Worm (Caenorhabditis elegans) whole organism, L2 larva: ENCODE measurements around the gene clec-58.

Experiments used
- C34F6.9 ChIP-seq: fragments of 150-350 bp; optimal IDR thresholded peaks from 2 replicates; lab custom pipeline; 2014; ENCODE audit warnings: missing biosample characterization, missing genetic modification characterization
- Y55F3AM.14 ChIP-seq: fragments of 200-800 bp; sonication (Bioruptor generic); optimal IDR thresholded peaks from 2 replicates; lab custom pipeline; 2018; ENCODE audit warnings: mild to moderate bottlenecking, missing genetic modification characterization, missing compliant biosample characterization
- ZK546.5 ChIP-seq: sonication (generic microtip); optimal IDR thresholded peaks from 2 replicates; lab custom pipeline; 2017; ENCODE audit warnings: missing biosample characterization, missing genetic modification characterization
- alr-1 ChIP-seq: fragments of 150-350 bp; optimal IDR thresholded peaks from 2 replicates; lab custom pipeline; 2014; ENCODE audit warnings: missing biosample characterization, missing genetic modification characterization
- aly-2 ChIP-seq: fragments of 150-350 bp; optimal IDR thresholded peaks from 2 replicates; lab custom pipeline; 2014; ENCODE audit warnings: missing biosample characterization, missing genetic modification characterization
- ama-1 ChIP-seq: fragments of 150-350 bp; optimal IDR thresholded peaks from 2 replicates; lab custom pipeline; 2018; ENCODE audit warnings: inconsistent platforms
- blmp-1 ChIP-seq: sonication (generic microtip); optimal IDR thresholded peaks from 2 replicates; lab custom pipeline; 2017; ENCODE audit warnings: missing genetic modification characterization, mild to moderate bottlenecking, missing compliant biosample characterization, antibody characterized with exemption, moderate library complexity; ENCODE audit not compliant: insufficient read depth
- ceh-16 ChIP-seq: fragments of 150-350 bp; optimal IDR thresholded peaks from 2 replicates; lab custom pipeline; 2014; ENCODE audit warnings: missing biosample characterization, missing genetic modification characterization
- ceh-82 ChIP-seq: fragments of 150-350 bp; optimal IDR thresholded peaks from 2 replicates; lab custom pipeline; 2014; ENCODE audit warnings: missing biosample characterization, missing genetic modification characterization
- crh-2 ChIP-seq: sonication (generic microtip); optimal IDR thresholded peaks from 2 replicates; lab custom pipeline; 2017; ENCODE audit warnings: missing biosample characterization, missing genetic modification characterization
- dmd-4 ChIP-seq: sonication (generic microtip); optimal IDR thresholded peaks from 2 replicates; lab custom pipeline; 2017; ENCODE audit warnings: missing biosample characterization, missing genetic modification characterization
- egl-27 ChIP-seq: sonication (generic microtip); optimal IDR thresholded peaks from 3 replicates; lab custom pipeline; 2017; ENCODE audit warnings: missing biosample characterization, missing genetic modification reagents, missing genetic modification characterization
- elt-3 ChIP-seq: sonication (generic microtip); optimal IDR thresholded peaks from 2 replicates; lab custom pipeline; 2017; ENCODE audit warnings: missing biosample characterization, missing genetic modification characterization
- fos-1 ChIP-seq: fragments of 150-350 bp; optimal IDR thresholded peaks from 2 replicates; lab custom pipeline; 2014; ENCODE audit warnings: missing biosample characterization, missing genetic modification characterization
- lin-11 ChIP-seq: fragments of 150-350 bp; sonication (generic microtip); optimal IDR thresholded peaks from 2 replicates; lab custom pipeline; 2014; ENCODE audit warnings: missing biosample characterization, missing genetic modification characterization, inconsistent platforms, mixed read lengths
- lin-13 ChIP-seq: fragments of 150-350 bp; optimal IDR thresholded peaks from 2 replicates; lab custom pipeline; 2014; ENCODE audit warnings: missing biosample characterization, missing genetic modification reagents, missing genetic modification characterization
- lin-39 ChIP-seq: fragments of 150-350 bp; optimal IDR thresholded peaks from 2 replicates; lab custom pipeline; 2014; ENCODE audit warnings: missing biosample characterization, missing genetic modification reagents, missing genetic modification characterization
- lsy-2 ChIP-seq, 2 experiments: fragments of 150-350 bp in 1 of 2; sonication (generic microtip) in 1 of 2; optimal IDR thresholded peaks; 2 replicates each; lab custom pipeline; 2014 to 2017; ENCODE audit warnings: missing biosample characterization in 2 of 2, missing genetic modification characterization in 2 of 2
- mbf-1 ChIP-seq: sonication (generic microtip); optimal IDR thresholded peaks from 2 replicates; lab custom pipeline; 2017; ENCODE audit warnings: missing biosample characterization, missing genetic modification characterization
- nhr-11 ChIP-seq: fragments of 150-350 bp; optimal IDR thresholded peaks from 2 replicates; lab custom pipeline; 2014; ENCODE audit warnings: missing biosample characterization, missing genetic modification characterization
- nhr-129 ChIP-seq: fragments of 150-350 bp; optimal IDR thresholded peaks from 2 replicates; lab custom pipeline; 2014; ENCODE audit warnings: missing biosample characterization, missing genetic modification characterization
- nhr-23 ChIP-seq: fragments of 150-350 bp; optimal IDR thresholded peaks from 2 replicates; lab custom pipeline; 2014; ENCODE audit warnings: missing biosample characterization, missing genetic modification reagents, missing genetic modification characterization
- nhr-25 ChIP-seq: fragments of 150-350 bp; sonication (generic microtip); optimal IDR thresholded peaks from 3 replicates; lab custom pipeline; 2014; ENCODE audit warnings: missing biosample characterization, missing genetic modification characterization
- peb-1 ChIP-seq: fragments of 150-350 bp; optimal IDR thresholded peaks from 2 replicates; lab custom pipeline; 2014; ENCODE audit warnings: missing biosample characterization, missing genetic modification characterization
- sma-3 ChIP-seq: sonication (generic microtip); optimal IDR thresholded peaks from 2 replicates; lab custom pipeline; 2016; ENCODE audit warnings: missing genetic modification reagents, missing genetic modification characterization, missing compliant biosample characterization
- sma-9 ChIP-seq, 2 experiments: fragments of 150-350 bp in 1 of 2; sonication (generic microtip) in 1 of 2; optimal IDR thresholded peaks; 2 replicates each; lab custom pipeline; 2014 to 2016; ENCODE audit warnings: missing genetic modification characterization in 2 of 2, mild to moderate bottlenecking in 1 of 2, missing biosample characterization in 1 of 2, missing compliant biosample characterization in 1 of 2, missing genetic modification reagents in 1 of 2, moderate library complexity in 1 of 2
- snpc-4 ChIP-seq: fragments of 150-350 bp; optimal IDR thresholded peaks from 2 replicates; lab custom pipeline; 2014; ENCODE audit warnings: missing biosample characterization, missing genetic modification characterization
- unc-39 ChIP-seq: fragments of 150-350 bp; optimal IDR thresholded peaks from 2 replicates; lab custom pipeline; 2014; ENCODE audit warnings: missing biosample characterization, missing genetic modification characterization
- unc-62 ChIP-seq: fragments of 150-350 bp; optimal IDR thresholded peaks from 2 replicates; lab custom pipeline; 2014; ENCODE audit warnings: missing biosample characterization, missing genetic modification reagents, missing genetic modification characterization
- zag-1 ChIP-seq: fragments of 150-350 bp; optimal IDR thresholded peaks from 2 replicates; lab custom pipeline; 2014; ENCODE audit warnings: missing biosample characterization, missing genetic modification characterization
- ztf-1 ChIP-seq: fragments of 200-800 bp; sonication (Bioruptor generic); conservative IDR thresholded peaks from 2 replicates; pipeline ENCODE4 v1.3.6; 2022; ENCODE audit warnings: missing genetic modification characterization, missing compliant biosample characterization
- ztf-11 ChIP-seq: sonication (generic microtip); optimal IDR thresholded peaks from 2 replicates; lab custom pipeline; 2017; ENCODE audit warnings: missing biosample characterization, missing genetic modification characterization
- ztf-4 ChIP-seq: fragments of 150-350 bp; optimal IDR thresholded peaks from 2 replicates; lab custom pipeline; 2014; ENCODE audit warnings: missing biosample characterization, missing genetic modification characterization

Gene clec-58

DNA sequence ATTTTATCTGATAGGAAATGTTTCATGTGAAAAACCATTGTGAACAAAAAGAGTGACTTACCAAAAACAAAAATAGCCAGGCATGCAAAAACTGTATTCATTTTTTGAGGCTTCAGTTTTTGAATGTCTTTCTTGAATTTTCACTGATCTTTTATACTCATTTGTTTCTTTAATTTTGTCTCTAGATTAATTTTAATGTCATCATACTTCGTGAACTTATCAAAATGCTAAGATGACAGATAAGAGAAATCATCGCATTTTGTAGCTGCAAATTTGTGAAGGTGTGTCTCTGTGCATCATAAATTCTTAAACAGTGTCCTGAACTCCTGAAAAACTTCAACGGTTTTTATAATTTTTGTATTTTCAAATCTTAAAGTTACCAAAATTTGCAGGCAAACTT, at the start of gene clec-58:
clec-58 (minus strand) TSS at position 101 of the 400 bp plus-strand sequence.
- no peak for TF ChIP-seq unc-62 (GFP tag; lab: Kevin White, UChicago)
- TF ChIP-seq ceh-16 (tag; lab: Kevin White, UChicago): no peak
- no peak for TF ChIP-seq dmd-4 (tag; lab: Kevin White, UChicago)
- TF ChIP-seq zag-1: no peak
- no peak for TF ChIP-seq mbf-1 (tag; lab: Kevin White, UChicago)
- no peak for TF ChIP-seq nhr-23 (tag; lab: Kevin White, UChicago)
- TF ChIP-seq sma-9 (GFP tag; optimal IDR thresholded peaks at IDR 0.05; lab: Kevin White, UChicago): no peak
- no peak for TF ChIP-seq sma-9 (tag; optimal IDR thresholded peaks at IDR 0.05; lab: Kevin White, UChicago)
- TF ChIP-seq elt-3 (tag; lab: Kevin White, UChicago): no peak
- no peak for TF ChIP-seq alr-1 (tag; lab: Kevin White, UChicago)
- no peak for TF ChIP-seq fos-1 (tag; lab: Kevin White, UChicago)
- no peak for TF ChIP-seq crh-2
- no peak for TF ChIP-seq lsy-2 (tag; optimal IDR thresholded peaks at IDR 0.05; lab: Kevin White, UChicago)
- no peak for TF ChIP-seq ama-1 (lab: Kevin White, UChicago)
- no peak for TF ChIP-seq nhr-129 (tag; lab: Kevin White, UChicago)
- TF ChIP-seq ZK546.5: no peak
- no peak for TF ChIP-seq lin-13
- no peak for TF ChIP-seq snpc-4 (tag; lab: Kevin White, UChicago)
- no peak for TF ChIP-seq peb-1 (tag; lab: Kevin White, UChicago)

DNA sequence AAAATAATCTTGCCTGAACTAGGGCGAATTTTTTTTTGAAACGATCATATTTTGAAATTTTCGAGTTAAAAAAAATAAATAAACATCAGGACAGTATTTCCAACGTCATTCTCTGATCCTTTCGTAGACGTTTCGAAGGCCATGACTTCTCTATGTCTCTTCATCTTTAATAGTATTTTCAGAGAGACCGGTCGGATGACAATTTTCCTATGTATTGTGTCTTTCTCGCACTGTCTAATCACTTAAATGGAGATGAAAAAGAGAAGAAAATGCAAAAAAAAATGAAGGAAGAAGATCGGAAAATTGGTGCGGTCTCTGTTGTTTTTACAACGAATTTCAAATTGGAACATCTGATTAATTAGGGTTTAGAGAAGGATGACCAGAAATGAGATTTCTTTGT, 49.2 kb upstream of the clec-58 start:
- no peak for TF ChIP-seq nhr-129 (tag; lab: Kevin White, UChicago)
- TF ChIP-seq crh-2: peak; percentile 17
- TF ChIP-seq aly-2 (tag; lab: Kevin White, UChicago): no peak
- no peak for TF ChIP-seq lsy-2 (tag; optimal IDR thresholded peaks at IDR 0.05; lab: Kevin White, UChicago)
- peak; percentile 23 for TF ChIP-seq nhr-25
- no peak for TF ChIP-seq unc-62 (GFP tag; lab: Kevin White, UChicago)
- TF ChIP-seq sma-3 (GFP tag; lab: Kevin White, UChicago): no peak
- no peak for TF ChIP-seq ceh-16 (tag; lab: Kevin White, UChicago)
- TF ChIP-seq lin-39: no peak
- TF ChIP-seq C34F6.9 (tag; lab: Kevin White, UChicago): no peak
- TF ChIP-seq peb-1 (tag; lab: Kevin White, UChicago): no peak

DNA sequence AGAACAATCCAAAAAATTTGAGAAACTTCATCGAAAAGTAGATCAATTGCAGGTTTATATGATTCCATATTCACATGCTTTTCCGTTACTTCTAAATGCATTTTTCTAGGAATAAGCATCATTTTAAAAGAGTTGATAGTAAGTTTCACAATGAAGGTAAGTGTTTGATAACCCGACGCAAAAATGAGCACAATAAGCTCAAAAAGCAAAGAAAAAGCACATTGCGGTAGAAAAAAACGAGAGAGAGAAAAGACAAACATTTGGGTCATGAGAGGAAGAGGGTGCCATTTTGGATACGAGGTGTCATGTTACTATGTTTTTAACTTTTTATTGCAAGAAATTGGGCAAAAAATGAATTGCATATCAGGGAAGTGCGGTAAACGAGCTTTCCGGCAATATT, 48.4 kb upstream of the clec-58 start, which contains the start of gene F59B10.6:
F59B10.6 (minus strand) TSS at position 101 of the 400 bp plus-strand sequence.
- TF ChIP-seq nhr-11 (tag; lab: Kevin White, UChicago) (no peak), egl-27 (tag; lab: Kevin White, UChicago) (no peak), peb-1 (tag; lab: Kevin White, UChicago) (no peak), ztf-1 (GFP tag; lab: Robert Waterston, UW) (no peak), lsy-2 (tag; optimal IDR thresholded peaks at IDR 0.05; lab: Kevin White, UChicago) (no peak), ama-1 (lab: Kevin White, UChicago) (no peak), unc-39 (tag; lab: Kevin White, UChicago) (no peak), ztf-11 (tag; lab: Kevin White, UChicago) (no peak), ceh-16 (tag; lab: Kevin White, UChicago) (no peak), mbf-1 (tag; lab: Kevin White, UChicago) (no peak)

DNA sequence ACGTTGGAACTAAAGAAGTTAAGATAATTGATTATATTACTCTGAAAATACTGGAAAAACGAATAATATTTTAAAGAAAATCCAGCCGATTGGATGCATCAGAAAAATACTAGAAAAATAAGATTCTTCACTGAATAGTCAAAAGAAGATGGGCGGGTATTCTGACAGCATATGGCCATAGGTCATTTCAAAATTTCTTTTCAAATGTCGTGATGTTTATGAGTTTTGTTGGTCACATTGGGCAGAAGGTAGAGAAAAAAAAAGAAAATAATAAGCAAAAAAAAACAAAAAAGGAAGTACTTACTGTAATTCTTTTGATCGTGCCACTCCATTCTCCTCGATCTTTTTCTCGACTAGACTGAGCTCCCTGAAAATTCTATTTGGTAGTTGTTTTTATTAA, 47.6 kb upstream of the clec-58 start, which contains the start of gene F59B10.5:
F59B10.5 (minus strand) TSS at position 101 of the 400 bp plus-strand sequence.
- no peak for TF ChIP-seq mbf-1 (tag; lab: Kevin White, UChicago)

DNA sequence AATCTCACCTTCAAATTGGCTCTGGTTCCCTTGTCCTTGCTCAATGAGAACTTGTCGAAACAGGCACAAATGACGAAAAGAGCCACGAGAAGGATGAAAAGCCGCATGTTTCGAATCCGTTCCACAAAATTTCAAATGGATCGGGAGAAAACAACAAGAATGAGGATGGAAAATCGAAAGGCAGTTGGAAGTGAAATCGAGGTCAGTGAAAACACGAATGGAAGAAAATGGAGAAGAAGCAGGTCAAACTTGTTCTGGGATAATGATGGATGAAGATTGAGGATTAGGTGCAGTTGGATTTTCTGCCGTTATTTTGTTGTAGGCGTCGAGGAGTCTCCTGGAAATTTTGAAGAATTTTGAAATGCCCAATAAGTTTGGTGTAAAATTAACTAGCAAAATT, 47.1 kb upstream of the clec-58 start:
- TF ChIP-seq blmp-1 (tag; lab: Kevin White, UChicago) (peak; percentile 57), lsy-2 (tag; optimal IDR thresholded peaks at IDR 0.05; lab: Kevin White, UChicago) (no peak)

DNA sequence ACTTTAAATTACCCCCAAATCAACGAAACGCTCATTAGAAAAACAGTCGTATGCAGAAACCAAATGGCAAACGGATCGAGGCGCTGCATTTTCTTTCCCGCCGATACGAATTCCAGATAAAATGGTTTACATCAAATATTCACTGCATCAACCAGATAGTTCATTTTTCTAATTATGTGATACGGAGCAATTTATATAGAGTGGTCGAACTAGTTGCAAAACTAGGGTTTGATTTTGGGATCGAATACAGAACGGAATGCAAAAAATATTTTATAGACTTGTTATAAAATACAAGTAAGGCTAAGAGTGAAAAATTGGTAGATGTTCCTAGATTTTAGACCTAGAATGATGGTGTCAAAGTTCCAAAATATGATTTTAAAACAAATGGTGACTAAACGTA, 43.9 kb upstream of the clec-58 start:
- no peak for TF ChIP-seq ztf-1 (GFP tag; lab: Robert Waterston, UW)
- TF ChIP-seq Y55F3AM.14 (GFP tag; lab: Kevin White, UChicago): no peak
- TF ChIP-seq ztf-4 (tag; lab: Kevin White, UChicago): no peak
- no peak for TF ChIP-seq nhr-23 (tag; lab: Kevin White, UChicago)
- TF ChIP-seq ceh-82 (tag; lab: Kevin White, UChicago): no peak
- no peak for TF ChIP-seq nhr-11 (tag; lab: Kevin White, UChicago)
- no peak for TF ChIP-seq C34F6.9 (tag; lab: Kevin White, UChicago)
- TF ChIP-seq aly-2 (tag; lab: Kevin White, UChicago): no peak
- TF ChIP-seq lsy-2 (tag; optimal IDR thresholded peaks at IDR 0.05; lab: Kevin White, UChicago): no peak
- TF ChIP-seq peb-1 (tag; lab: Kevin White, UChicago): no peak
- no peak for TF ChIP-seq snpc-4 (tag; lab: Kevin White, UChicago)
- no peak for TF ChIP-seq lin-11 (tag; lab: Kevin White, UChicago)
